Fruit fly (Drosophila melanogaster): Measurements from ENCODE around the gene Ice2.

dm6 chr3R:21161620-21162029 lies 31.6 kb downstream of the Ice2 start:
- TF ChIP-seq Ets96B (tag; optimal IDR thresholded peaks at IDR 0.05) = no peak
- no peak for TF ChIP-seq CG3919 (GFP tag; optimal IDR thresholded peaks at IDR 0.05)
- no peak for TF ChIP-seq Sox15 (GFP tag; optimal IDR thresholded peaks at IDR 0.05)
